Worm (Caenorhabditis elegans): Measurements from ENCODE around the gene memo-1.

- TF ChIP-seq lin-39 (tag; optimal IDR thresholded peaks at IDR 0.05) (no peak), ceh-16 (tag; optimal IDR thresholded peaks at IDR 0.05) (no peak), ceh-82 (tag; optimal IDR thresholded peaks at IDR 0.05) (no peak), lsy-2 (tag; optimal IDR thresholded peaks at IDR 0.05) (no peak)
Measured at ce11 chrV:7857931-7858330, 11.0 kb upstream of the memo-1 start, which contains the start of gene C37C3.1.

All from whole organism, L2 larva.